Worm (Caenorhabditis elegans): ENCODE data around the gene ptr-13.

ptr-13 gene

ce11 chrII:11178737-11179136 is 16.5 kb upstream of the ptr-13 start:
- TF ChIP-seq nhr-85 (tag) (peak; percentile 61), dsc-1 (tag; optimal IDR thresholded peaks at IDR 0.05) (no peak)

- TF ChIP-seq Y116A8C.19 (tag; optimal IDR thresholded peaks at IDR 0.05; ENCODE audit: borderline replicate concordance): no peak
- TF ChIP-seq snu-23 (GFP tag; optimal IDR thresholded peaks at IDR 0.05): no peak
- TF ChIP-seq egl-13 (tag; optimal IDR thresholded peaks at IDR 0.05): no peak
- no peak for TF ChIP-seq lin-35 (GFP tag; optimal IDR thresholded peaks at IDR 0.05)
- TF ChIP-seq fos-1 (tag; optimal IDR thresholded peaks at IDR 0.05): no peak
- TF ChIP-seq skn-1 (tag; optimal IDR thresholded peaks at IDR 0.05): no peak
- TF ChIP-seq sptf-1 (tag; optimal IDR thresholded peaks at IDR 0.05): no peak
These were observed 15.1 kb upstream of the ptr-13 start, which contains the start of gene F37H8.6 for ce11 chrII:11177376-11177775. Gene F37H8.6, minus strand, starts transcription at chrII:11177476.

- TF ChIP-seq hlh-4 (tag; optimal IDR thresholded peaks at IDR 0.05) (no peak), efl-1 (optimal IDR thresholded peaks at IDR 0.05) (no peak), efl-1 (GFP tag; optimal IDR thresholded peaks at IDR 0.05 in 1 of 2) (peak in 1 of 2 experiments; percentile 73), aly-2 (tag; optimal IDR thresholded peaks at IDR 0.05) (no peak), dpl-1 (GFP tag; optimal IDR thresholded peaks at IDR 0.05) (peak in 1 of 3 experiments; percentile 3), rnt-1 (tag; optimal IDR thresholded peaks at IDR 0.05) (peak; percentile 49), nhr-71 (tag; optimal IDR thresholded peaks at IDR 0.05) (peak; percentile 15), pax-3 (tag; optimal IDR thresholded peaks at IDR 0.05) (no peak), lin-35 (GFP tag; optimal IDR thresholded peaks at IDR 0.05) (no peak), skn-1 (tag; optimal IDR thresholded peaks at IDR 0.05) (peak; percentile 1), pag-3 (tag; optimal IDR thresholded peaks at IDR 0.05; ENCODE audit: borderline replicate concordance, insufficient read depth) (no peak), lir-3 (tag; optimal IDR thresholded peaks at IDR 0.05; ENCODE audit: poor library complexity) (no peak), ceh-90 (tag; optimal IDR thresholded peaks at IDR 0.05) (peak; percentile 10)
These were observed 14.2 kb upstream of the ptr-13 start for ce11 chrII:11176441-11176840.

- TF ChIP-seq ceh-90 (tag; optimal IDR thresholded peaks at IDR 0.05): no peak
- no peak for TF ChIP-seq fkh-4 (tag; optimal IDR thresholded peaks at IDR 0.05; ENCODE audit: borderline replicate concordance)
- TF ChIP-seq zag-1 (tag; optimal IDR thresholded peaks at IDR 0.05): no peak
- TF ChIP-seq lin-13 (GFP tag; optimal IDR thresholded peaks at IDR 0.05): no peak
- TF ChIP-seq nhr-19 (GFP tag; conservative IDR thresholded peaks at IDR 0.05): no peak
- no peak for TF ChIP-seq lin-39 (tag; optimal IDR thresholded peaks at IDR 0.05)
- TF ChIP-seq hpl-2 (GFP tag; optimal IDR thresholded peaks at IDR 0.05): no peak
- no peak for TF ChIP-seq nhr-237 (tag; optimal IDR thresholded peaks at IDR 0.05)
- TF ChIP-seq pqm-1 (tag; optimal IDR thresholded peaks at IDR 0.05): no peak
These were observed 13.1 kb upstream of the ptr-13 start for ce11 chrII:11175347-11175746.

ce11 chrII:11167039-11167438 is 4.8 kb upstream of the ptr-13 start:
- peak; percentile 43 for TF ChIP-seq irx-1 (tag; optimal IDR thresholded peaks at IDR 0.05)
- no peak for TF ChIP-seq zag-1 (tag; optimal IDR thresholded peaks at IDR 0.05)
- no peak for TF ChIP-seq nhr-76 (tag; optimal IDR thresholded peaks at IDR 0.05)
- TF ChIP-seq elt-2 (tag; optimal IDR thresholded peaks at IDR 0.05): peak; percentile 54
- TF ChIP-seq unc-98 (GFP tag; IDR thresholded peaks at IDR 0.05): peak; percentile 47; the same call in 1 of the 2 replicates
- TF ChIP-seq ama-1 (optimal IDR thresholded peaks at IDR 0.05): peak; percentile 89
- TF ChIP-seq dsc-1 (tag; optimal IDR thresholded peaks at IDR 0.05): peak; percentile 90
- peak; percentile 34 to 69 (median 54) for TF ChIP-seq ceh-82 (tag; optimal IDR thresholded peaks at IDR 0.05)
- TF ChIP-seq vab-15 (tag; optimal IDR thresholded peaks at IDR 0.05): no peak
- TF ChIP-seq jun-1 (tag; optimal IDR thresholded peaks at IDR 0.05): peak; percentile 7
- TF ChIP-seq lir-3 (tag; optimal IDR thresholded peaks at IDR 0.05; ENCODE audit: poor library complexity): no peak
- peak; percentile 70 for TF ChIP-seq lin-14 (GFP tag; optimal IDR thresholded peaks at IDR 0.05)
- no peak for TF ChIP-seq ceh-8 (GFP tag; optimal IDR thresholded peaks at IDR 0.05)
- TF ChIP-seq efl-1 (optimal IDR thresholded peaks at IDR 0.05): peak; percentile 29 to 68
- peak; percentile 10 to 96 for TF ChIP-seq efl-1 (GFP tag; optimal IDR thresholded peaks at IDR 0.05 in 1 of 2)
- TF ChIP-seq mdl-1 (tag; optimal IDR thresholded peaks at IDR 0.05): peak in 1 of 2 experiments; percentile 8
- peak; percentile 84 for TF ChIP-seq snu-23 (GFP tag; optimal IDR thresholded peaks at IDR 0.05)
- peak; percentile 58 for TF ChIP-seq aly-2 (tag; optimal IDR thresholded peaks at IDR 0.05)
- TF ChIP-seq egl-27 (tag; optimal IDR thresholded peaks at IDR 0.05): peak in 1 of 2 experiments; percentile 9
- no peak for TF ChIP-seq isw-1 (GFP tag; IDR thresholded peaks at IDR 0.05)
- TF ChIP-seq grh-1 (GFP tag; IDR thresholded peaks at IDR 0.05): peak; percentile 77
- TF ChIP-seq pax-3 (tag; optimal IDR thresholded peaks at IDR 0.05): peak; percentile 16
- peak; percentile 72 for TF ChIP-seq xbp-1 (tag; optimal IDR thresholded peaks at IDR 0.05)
- peak in 1 of 2 experiments; percentile 50 for TF ChIP-seq ztf-11 (tag; optimal IDR thresholded peaks at IDR 0.05)
- TF ChIP-seq nhr-85 (tag): peak; percentile 95
